Fruit fly (Drosophila melanogaster) S2 (cell line): ENCODE data around the gene CG5921.

Experiments
- CG8478 ChIP-seq: fragments of >200 bp; optimal IDR thresholded peaks from 2 replicates; lab custom pipeline; 2018
- CTCF ChIP-seq, 2 experiments: fragments of >200 bp; optimal IDR thresholded peaks; 2 replicates each; lab custom pipeline; 2018

dm6 chrX:6090809-6091667 lies 40.4 kb downstream of the CG5921 start, which contains the start of the genes Nep1 and Mipp2:
- TF ChIP-seq CTCF (optimal IDR thresholded peaks at IDR 0.05; lab: Kevin White, UChicago) (no peak), CG8478 (no peak)
